Fruit fly (Drosophila melanogaster) whole organism, embryonic: ENCODE results near the gene numb.

Source experiments
- ATbp ChIP-seq: fragments of 200-800 bp; sonication (Bioruptor generic); optimal IDR thresholded peaks from 2 replicates; lab custom pipeline; 2017; ENCODE audit warnings: missing biosample characterization, mild to moderate bottlenecking, missing genetic modification characterization, missing genetic modification reagents
- Asciz ChIP-seq: fragments of 200-800 bp; sonication (Bioruptor generic); optimal IDR thresholded peaks from 2 replicates; lab custom pipeline; 2017; ENCODE audit warnings: missing biosample characterization, mild to moderate bottlenecking, missing genetic modification characterization, missing genetic modification reagents
- Atf3 ChIP-seq: fragments of 200-800 bp; sonication (Bioruptor generic); optimal IDR thresholded peaks from 3 replicates; lab custom pipeline; 2016; ENCODE audit warnings: missing biosample characterization, missing genetic modification characterization
- Awh ChIP-seq: fragments of 200-800 bp; sonication (Bioruptor generic); IDR thresholded peaks from 2 replicates; pipeline ENCODE4, ENCODE4 v1.3.6; 2022; ENCODE audit warnings: missing biosample characterization, missing genetic modification characterization
- CG10147 ChIP-seq: fragments of 200-800 bp; sonication (Bioruptor generic); optimal IDR thresholded peaks from 2 replicates; lab custom pipeline; 2019; ENCODE audit warnings: missing biosample characterization, mild to moderate bottlenecking, missing genetic modification characterization, moderate library complexity
- CG10462 ChIP-seq: fragments of 200-800 bp; sonication (Bioruptor generic); optimal IDR thresholded peaks from 2 replicates; lab custom pipeline; 2016; ENCODE audit warnings: missing biosample characterization, missing genetic modification characterization
- CG11560 ChIP-seq: fragments of 200-800 bp; sonication (Bioruptor generic); IDR thresholded peaks from 3 replicates; pipeline ENCODE4 v1.3.6; 2022; ENCODE audit warnings: missing biosample characterization, missing genetic modification characterization
- CG13775 ChIP-seq: fragments of 200-800 bp; sonication (Bioruptor generic); optimal IDR thresholded peaks from 3 replicates; lab custom pipeline; 2017; ENCODE audit warnings: missing biosample characterization, mild to moderate bottlenecking, missing genetic modification characterization
- CG16779 ChIP-seq: fragments of 200-800 bp; sonication (Bioruptor generic); IDR thresholded peaks from 2 replicates; pipeline ENCODE4 v1.3.6; 2022; ENCODE audit warnings: missing biosample characterization, missing genetic modification characterization
- CG17359 ChIP-seq: fragments of 200-800 bp; sonication (Bioruptor generic); optimal IDR thresholded peaks from 3 replicates; lab custom pipeline; 2018; ENCODE audit warnings: missing biosample characterization, mild to moderate bottlenecking, missing genetic modification characterization, moderate library complexity
- CG1832 ChIP-seq: fragments of 200-800 bp; sonication (Bioruptor generic); optimal IDR thresholded peaks from 2 replicates; lab custom pipeline; 2017; ENCODE audit warnings: missing biosample characterization, mild to moderate bottlenecking, missing genetic modification characterization, inconsistent platforms
- CG2199 ChIP-seq: fragments of 200-800 bp; sonication (Bioruptor generic); IDR thresholded peaks from 3 replicates; pipeline ENCODE4 v1.3.6; 2022; ENCODE audit warnings: missing biosample characterization, missing genetic modification characterization
- CG30020 ChIP-seq: fragments of 200-800 bp; optimal IDR thresholded peaks from 2 replicates; lab custom pipeline; 2019; ENCODE audit warnings: missing biosample characterization, mild to moderate bottlenecking, missing genetic modification characterization, moderate library complexity
- CG32767 ChIP-seq: fragments of 200-800 bp; sonication (Bioruptor generic); IDR thresholded peaks from 2 replicates; pipeline ENCODE4 v1.3.6; 2022; ENCODE audit warnings: missing biosample characterization, missing genetic modification characterization
- CG34224 ChIP-seq: fragments of 200-800 bp; sonication (Bioruptor generic); IDR thresholded peaks from 3 replicates; pipeline ENCODE4 v1.3.6; 2022; ENCODE audit warnings: missing biosample characterization, missing genetic modification characterization; ENCODE audit not compliant: partially characterized antibody
- CG42726 ChIP-seq: fragments of 200-800 bp; sonication (Bioruptor generic); IDR thresholded peaks from 2 replicates; pipeline ENCODE4 v1.3.6; 2022; ENCODE audit warnings: missing biosample characterization, missing genetic modification characterization; ENCODE audit not compliant: partially characterized antibody
- CG6689 ChIP-seq: fragments of 200-800 bp; sonication (Bioruptor generic); IDR thresholded peaks from 2 replicates; pipeline ENCODE4 v1.3.6; 2022; ENCODE audit warnings: missing biosample characterization, missing genetic modification characterization
- CG6791 ChIP-seq: fragments of 200-800 bp; sonication (Bioruptor generic); IDR thresholded peaks from 3 replicates; pipeline ENCODE4 v1.3.6; 2022; ENCODE audit warnings: missing biosample characterization, missing genetic modification characterization; ENCODE audit not compliant: partially characterized antibody
- CG8089 ChIP-seq: fragments of 200-800 bp; sonication (Bioruptor generic); optimal IDR thresholded peaks from 3 replicates; lab custom pipeline; 2016; ENCODE audit warnings: missing biosample characterization, missing genetic modification characterization
- CkIIα-i1 ChIP-seq: fragments of 200-800 bp; sonication (Bioruptor generic); IDR thresholded peaks from 2 replicates; pipeline ENCODE4 v1.3.6; 2022; ENCODE audit warnings: missing biosample characterization, missing genetic modification characterization
- Dll ChIP-seq: fragments of 200-800 bp; sonication (Bioruptor generic); IDR thresholded peaks from 4 replicates; pipeline ENCODE4 v1.3.6; 2022; ENCODE audit warnings: missing biosample characterization, missing genetic modification characterization; ENCODE audit not compliant: partially characterized antibody
- H2.0 ChIP-seq: fragments of 200-800 bp; sonication (Bioruptor generic); IDR thresholded peaks from 2 replicates; pipeline ENCODE4 v1.3.6; 2022; ENCODE audit warnings: missing biosample characterization, missing genetic modification characterization
- Opbp ChIP-seq: fragments of 200-800 bp; sonication (Bioruptor generic); IDR thresholded peaks from 3 replicates; pipeline ENCODE4 v1.3.6; 2022; ENCODE audit warnings: missing biosample characterization, missing genetic modification characterization; ENCODE audit not compliant: partially characterized antibody
- Ravus ChIP-seq: fragments of 200-800 bp; sonication (Bioruptor generic); IDR thresholded peaks from 2 replicates; pipeline ENCODE4 v1.3.6; 2022; ENCODE audit warnings: missing biosample characterization, missing genetic modification characterization
- Rfx ChIP-seq: fragments of 200-800 bp; sonication (Bioruptor generic); IDR thresholded peaks from 2 replicates; pipeline ENCODE4 v1.3.6; 2022; ENCODE audit warnings: missing biosample characterization, missing genetic modification characterization
- Side ChIP-seq: fragments of 200-800 bp; sonication (Bioruptor generic); optimal IDR thresholded peaks from 2 replicates; lab custom pipeline; 2016; ENCODE audit warnings: missing biosample characterization, missing genetic modification characterization
- Sin3A ChIP-seq: fragments of >200 bp; optimal IDR thresholded peaks from 2 replicates; lab custom pipeline; 2018
- Sox102F ChIP-seq: fragments of 200-800 bp; sonication (Bioruptor generic); optimal IDR thresholded peaks from 2 replicates; lab custom pipeline; 2018; ENCODE audit warnings: missing biosample characterization, mild to moderate bottlenecking, missing genetic modification characterization, moderate library complexity
- TFAM ChIP-seq: fragments of 200-800 bp; sonication (Bioruptor generic); optimal IDR thresholded peaks from 2 replicates; lab custom pipeline; 2017; ENCODE audit warnings: missing biosample characterization, missing genetic modification characterization, inconsistent platforms
- Xrp1 ChIP-seq: fragments of 200-800 bp; sonication (Bioruptor generic); IDR thresholded peaks from 2 replicates; pipeline ENCODE4 v1.3.6; 2022; ENCODE audit warnings: missing biosample characterization, missing genetic modification characterization
- ase ChIP-seq: fragments of 200-800 bp; sonication (Bioruptor generic); IDR thresholded peaks from 3 replicates; pipeline ENCODE4 v1.3.6; 2022; ENCODE audit warnings: missing biosample characterization, missing genetic modification characterization
- btn ChIP-seq: fragments of 200-800 bp; sonication (Bioruptor generic); optimal IDR thresholded peaks from 2 replicates; lab custom pipeline; 2016; ENCODE audit warnings: missing biosample characterization, missing genetic modification characterization
- dan ChIP-seq: fragments of 200-800 bp; sonication (Bioruptor generic); IDR thresholded peaks from 2 replicates; pipeline ENCODE4 v1.3.6; 2022; ENCODE audit warnings: missing biosample characterization, missing genetic modification characterization
- dmrt99B ChIP-seq: fragments of 200-800 bp; sonication (Bioruptor generic); optimal IDR thresholded peaks from 2 replicates; lab custom pipeline; 2018; ENCODE audit warnings: missing biosample characterization, mild to moderate bottlenecking, missing genetic modification characterization, moderate library complexity
- ems ChIP-seq: fragments of 200-800 bp; sonication (Bioruptor generic); optimal IDR thresholded peaks from 3 replicates; lab custom pipeline; 2016; ENCODE audit warnings: missing biosample characterization, missing genetic modification characterization
- fd64A ChIP-seq: fragments of 200-800 bp; sonication (Bioruptor generic); optimal IDR thresholded peaks from 3 replicates; lab custom pipeline; 2018; ENCODE audit warnings: missing biosample characterization, mild to moderate bottlenecking, missing genetic modification characterization
- fru ChIP-seq: fragments of >200 bp; optimal IDR thresholded peaks from 2 replicates; lab custom pipeline; 2017
- hb ChIP-seq: fragments of 200-800 bp; sonication (Bioruptor generic); IDR thresholded peaks from 3 replicates; pipeline ENCODE4 v1.3.6; 2022; ENCODE audit warnings: missing biosample characterization, missing genetic modification characterization; ENCODE audit not compliant: partially characterized antibody
- lmd ChIP-seq: fragments of 200-800 bp; sonication (Bioruptor generic); IDR thresholded peaks from 2 replicates; pipeline ENCODE4 v1.3.6; 2022; ENCODE audit warnings: missing biosample characterization, missing genetic modification characterization
- lola ChIP-seq, 3 experiments: fragments of >200 bp in 2 of 3; fragments of 200-800 bp in 1 of 3; sonication (Bioruptor generic) in 1 of 3; optimal IDR thresholded peaks; 2 replicates each; lab custom pipeline; 2017 to 2019; ENCODE audit warnings: missing biosample characterization in 3 of 3, missing genetic modification characterization in 3 of 3, mild to moderate bottlenecking in 1 of 3, moderate library complexity in 1 of 3
- nau ChIP-seq: fragments of 200-800 bp; sonication (Bioruptor generic); optimal IDR thresholded peaks from 3 replicates; lab custom pipeline; 2017; ENCODE audit warnings: missing biosample characterization, mild to moderate bottlenecking, missing genetic modification characterization, missing genetic modification reagents
- onecut ChIP-seq: fragments of 200-800 bp; sonication (Bioruptor generic); IDR thresholded peaks from 2 replicates; pipeline ENCODE4 v1.3.6; 2022; ENCODE audit warnings: missing biosample characterization, missing genetic modification characterization
- pho ChIP-seq: fragments of 200-800 bp; sonication (Bioruptor generic); optimal IDR thresholded peaks from 2 replicates; lab custom pipeline; 2016; ENCODE audit warnings: missing biosample characterization, missing genetic modification characterization
- run ChIP-seq: fragments of 200-800 bp; sonication (Bioruptor generic); optimal IDR thresholded peaks from 3 replicates; lab custom pipeline; 2018; ENCODE audit warnings: missing biosample characterization, mild to moderate bottlenecking, missing genetic modification characterization
- scrt ChIP-seq: fragments of 200-800 bp; sonication (Bioruptor generic); optimal IDR thresholded peaks from 2 replicates; lab custom pipeline; 2018; ENCODE audit warnings: missing biosample characterization, mild to moderate bottlenecking, missing genetic modification characterization, moderate library complexity
- sisA ChIP-seq: fragments of 200-800 bp; sonication (Bioruptor generic); IDR thresholded peaks from 2 replicates; pipeline ENCODE4 v1.3.6; 2022; ENCODE audit warnings: missing biosample characterization, missing genetic modification characterization
- vfl ChIP-seq: fragments of 200-800 bp; sonication (Bioruptor generic); optimal IDR thresholded peaks from 2 replicates; lab custom pipeline; 2016; ENCODE audit warnings: missing biosample characterization, missing genetic modification characterization
- vnd ChIP-seq: fragments of 200-800 bp; sonication (Bioruptor generic); IDR thresholded peaks from 3 replicates; pipeline ENCODE4 v1.3.6; 2022; ENCODE audit warnings: missing biosample characterization, missing genetic modification characterization; ENCODE audit not compliant: partially characterized antibody
- zfh1 ChIP-seq: fragments of 200-800 bp; sonication (Bioruptor generic); IDR thresholded peaks from 3 replicates; pipeline ENCODE4 v1.3.6; 2022; ENCODE audit warnings: missing biosample characterization, missing genetic modification characterization

numb gene

dm6 chr2L:9497285-9497660 is 60.0 kb downstream of the numb start (continued):
- no peak for TF ChIP-seq Ravus (GFP tag; lab: Robert Waterston, UW)
- TF ChIP-seq Rfx (GFP tag; lab: Robert Waterston, UW) = 0 out of 2 replicates have a peak, but pooled peaks have one; percentile 20
- TF ChIP-seq Sin3A (lab: Kevin White, UChicago) = no peak
- peak; percentile 34 for TF ChIP-seq Side (GFP tag; lab: Kevin White, UChicago)
- TF ChIP-seq Awh (GFP tag; lab: Robert Waterston, UW) = 0 out of 2 replicates have a peak, but pooled peaks have one; percentile 27
- TF ChIP-seq dmrt99B = peak; percentile 0
- no peak for TF ChIP-seq pho (GFP tag; lab: Kevin White, UChicago)
- TF ChIP-seq Asciz (GFP tag; lab: Kevin White, UChicago) = peak; percentile 43
- no peak for TF ChIP-seq btn
- no peak for TF ChIP-seq CG13775 (GFP tag; lab: Kevin White, UChicago)
- no peak for TF ChIP-seq CG1832 (GFP tag; lab: Kevin White, UChicago)
- no peak for TF ChIP-seq CG42726 (GFP tag; lab: Robert Waterston, UW)
- no peak for TF ChIP-seq CG16779
- TF ChIP-seq ATbp = peak; percentile 42
- no peak for TF ChIP-seq H2.0 (GFP tag; lab: Robert Waterston, UW)
- TF ChIP-seq fd64A = peak; percentile 52
- TF ChIP-seq CG8089 (GFP tag; lab: Kevin White, UChicago) = no peak
- TF ChIP-seq dan = no peak
- TF ChIP-seq zfh1 (GFP tag; lab: Robert Waterston, UW) = peak; percentile 45; the same call in 1 of the 3 replicates
- TF ChIP-seq CG17359 (tag; lab: Kevin White, UChicago) = peak; percentile 29

- TF ChIP-seq CG34224 (GFP tag; lab: Robert Waterston, UW) (no peak), CG30020 (tag; lab: Kevin White, UChicago) (no peak), CG32767 (GFP tag; lab: Robert Waterston, UW) (peak; percentile 59; the same call in 1 of the 2 replicates), sisA (GFP tag; lab: Robert Waterston, UW) (peak; percentile 34), Sox102F (peak; percentile 72), scrt (GFP tag; lab: Kevin White, UChicago) (peak; percentile 20), Dll (no peak), vfl (GFP tag; lab: Kevin White, UChicago) (no peak), fru (lab: Kevin White, UChicago) (no peak), lola (GFP tag; optimal IDR thresholded peaks at IDR 0.05; lab: Kevin White, UChicago) (peak in 1 of 3 experiments; percentile 46), CG6791 (GFP tag; lab: Robert Waterston, UW) (no peak), TFAM (GFP tag; lab: Kevin White, UChicago) (no peak), Atf3 (GFP tag; lab: Kevin White, UChicago) (no peak), onecut (peak; percentile 54), CG11560 (tag; lab: Robert Waterston, UW) (no peak), lmd (peak; percentile 73), ase (GFP tag; lab: Robert Waterston, UW) (peak; percentile 24; the same call in 1 of the 3 replicates), CG6689 (GFP tag; lab: Robert Waterston, UW) (peak; percentile 70), nau (peak; percentile 18), run (tag; lab: Kevin White, UChicago) (peak; percentile 37), ems (peak; percentile 38), Opbp (no peak), CG2199 (0 out of 3 replicates have a peak, but pooled peaks have one; percentile 14), CkIIα-i1 (GFP tag; lab: Robert Waterston, UW) (no peak), vnd (GFP tag; lab: Robert Waterston, UW) (peak; percentile 45; the same call in 1 of the 3 replicates), CG10147 (GFP tag; lab: Kevin White, UChicago) (peak; percentile 44), hb (GFP tag; lab: Robert Waterston, UW) (no peak), pho (GFP tag; lab: Kevin White, UChicago) (peak; percentile 44), btn (peak; percentile 43), Xrp1 (GFP tag; lab: Robert Waterston, UW) (peak; percentile 68), CG10462 (GFP tag; lab: Kevin White, UChicago) (peak; percentile 20)
Observed at dm6 chr2L:9498185-9498984, 61.1 kb downstream of the numb start.
